Worm (Caenorhabditis elegans): ENCODE data around the gene emb-9.

DNA sequence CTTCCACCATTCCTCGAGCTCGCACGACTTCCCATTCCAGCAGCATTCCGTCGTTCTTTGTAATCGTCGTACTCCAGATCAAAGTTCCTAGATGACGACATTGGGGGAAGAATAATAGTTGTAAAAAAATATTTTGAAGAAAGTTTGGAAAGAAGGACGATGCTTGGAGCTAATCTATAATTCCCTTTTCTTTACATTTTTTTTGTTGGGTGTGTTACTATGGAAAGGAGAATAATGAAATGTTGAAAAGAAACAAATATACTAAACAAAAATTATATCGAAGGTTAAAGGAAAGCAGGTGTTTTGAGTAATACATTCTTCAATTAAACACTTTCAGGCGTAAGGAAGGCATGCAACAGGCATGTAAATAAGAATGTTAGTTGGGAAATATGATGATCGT, 15.0 kb downstream of the emb-9 start, which contains the start of gene C40H1.3:
- TF ChIP-seq pha-4 (tag; optimal IDR thresholded peaks at IDR 0.05) (no peak), nhr-28 (tag; optimal IDR thresholded peaks at IDR 0.05) (no peak), mep-1 (tag; optimal IDR thresholded peaks at IDR 0.05) (no peak), snpc-4 (tag; optimal IDR thresholded peaks at IDR 0.05) (no peak), lin-13 (tag; optimal IDR thresholded peaks at IDR 0.05) (no peak), sem-2 (GFP tag; optimal IDR thresholded peaks at IDR 0.05) (no peak), ces-1 (GFP tag; optimal IDR thresholded peaks at IDR 0.05) (no peak), sptf-1 (tag; optimal IDR thresholded peaks at IDR 0.05) (no peak), nhr-12 (tag; optimal IDR thresholded peaks at IDR 0.05) (no peak), unc-62 (GFP tag; optimal IDR thresholded peaks at IDR 0.05) (no peak)
